Worm (Caenorhabditis elegans) whole organism, mixed stage, embryonic: Measurements from ENCODE around the gene vps-33.1.

ENCODE experiments used
- M03D4.4 ChIP-seq: sonication (generic microtip); optimal IDR thresholded peaks from 2 replicates; lab custom pipeline; 2017; ENCODE audit warnings: mild to moderate bottlenecking, missing genetic modification characterization, missing compliant biosample characterization
- ceh-39 ChIP-seq: fragments of 150-350 bp; optimal IDR thresholded peaks from 2 replicates; lab custom pipeline; 2014; ENCODE audit warnings: missing biosample characterization, missing genetic modification characterization
- ces-1 ChIP-seq: fragments of 150-350 bp; optimal IDR thresholded peaks from 2 replicates; lab custom pipeline; 2014; ENCODE audit warnings: missing biosample characterization, missing genetic modification reagents, missing genetic modification characterization
- drap-1 ChIP-seq: fragments of 200-800 bp; sonication (Bioruptor generic); optimal IDR thresholded peaks from 3 replicates; lab custom pipeline; 2018; ENCODE audit warnings: mild to moderate bottlenecking, missing genetic modification characterization, missing compliant biosample characterization
- elt-1 ChIP-seq: sonication (generic microtip); optimal IDR thresholded peaks from 2 replicates; lab custom pipeline; 2017; ENCODE audit warnings: missing genetic modification characterization, mild to moderate bottlenecking, missing compliant biosample characterization, antibody characterized with exemption, moderate library complexity, borderline replicate concordance; ENCODE audit not compliant: insufficient read depth
- pha-4 ChIP-seq: fragments of 150-350 bp; optimal IDR thresholded peaks from 2 replicates; lab custom pipeline; 2018; ENCODE audit warnings: missing biosample characterization, missing genetic modification reagents, missing genetic modification characterization
- snpc-4 ChIP-seq: fragments of 150-350 bp; optimal IDR thresholded peaks from 2 replicates; lab custom pipeline; 2014; ENCODE audit warnings: missing biosample characterization, missing genetic modification characterization
- tbx-8 ChIP-seq: fragments of 200-800 bp; sonication (Bioruptor generic); optimal IDR thresholded peaks from 2 replicates; lab custom pipeline; 2018; ENCODE audit warnings: mild to moderate bottlenecking, missing genetic modification characterization, moderate library complexity, missing compliant biosample characterization
- unc-39 ChIP-seq: fragments of 150-350 bp; optimal IDR thresholded peaks from 2 replicates; lab custom pipeline; 2014; ENCODE audit warnings: missing biosample characterization, missing genetic modification characterization
- unc-62 ChIP-seq: fragments of 150-350 bp; optimal IDR thresholded peaks from 2 replicates; lab custom pipeline; 2014; ENCODE audit warnings: missing biosample characterization, missing genetic modification reagents, missing genetic modification characterization

DNA sequence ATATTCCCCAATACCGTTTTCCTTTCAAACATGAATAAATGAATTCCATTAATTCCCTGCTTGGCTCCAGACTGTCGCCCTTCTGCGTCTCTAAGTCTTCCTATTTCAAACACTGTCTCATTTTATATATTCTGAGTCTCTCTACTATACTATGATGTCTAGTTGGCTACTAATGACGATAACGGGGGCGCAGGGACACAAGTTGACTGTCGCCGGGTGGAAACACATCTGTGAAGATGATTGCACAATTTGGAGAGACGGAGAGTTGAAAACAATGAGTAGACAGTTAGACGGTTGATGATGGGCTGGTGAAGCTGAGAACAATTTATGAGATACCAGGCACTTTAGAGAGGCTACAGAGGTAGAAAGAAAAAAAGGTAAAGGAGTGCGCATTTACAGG lies 48.8 kb downstream of the vps-33.1 start, which contains the start of gene sma-2:
- TF ChIP-seq elt-1 (tag; lab: Kevin White, UChicago): no peak
- no peak for TF ChIP-seq unc-62 (GFP tag; lab: Kevin White, UChicago)
- TF ChIP-seq ces-1 (GFP tag; lab: Kevin White, UChicago): no peak
- TF ChIP-seq tbx-8 (GFP tag; lab: Kevin White, UChicago): no peak
- no peak for TF ChIP-seq ceh-39 (tag; lab: Kevin White, UChicago)
- TF ChIP-seq drap-1 (GFP tag; lab: Kevin White, UChicago): no peak
- TF ChIP-seq unc-39 (tag; lab: Kevin White, UChicago): no peak
- no peak for TF ChIP-seq M03D4.4 (tag; lab: Kevin White, UChicago)
- no peak for TF ChIP-seq snpc-4 (tag; lab: Kevin White, UChicago)
- TF ChIP-seq pha-4 (tag; lab: Kevin White, UChicago): peak; percentile 50
